Worm (Caenorhabditis elegans) whole organism, L2 larva: ENCODE measurements around the gene C04B4.5.

Experiments used
- alr-1 ChIP-seq: fragments of 150-350 bp; optimal IDR thresholded peaks from 2 replicates; lab custom pipeline; 2014; ENCODE audit warnings: missing biosample characterization, missing genetic modification characterization
- aly-2 ChIP-seq: fragments of 150-350 bp; optimal IDR thresholded peaks from 2 replicates; lab custom pipeline; 2014; ENCODE audit warnings: missing biosample characterization, missing genetic modification characterization
- dmd-4 ChIP-seq: sonication (generic microtip); optimal IDR thresholded peaks from 2 replicates; lab custom pipeline; 2017; ENCODE audit warnings: missing biosample characterization, missing genetic modification characterization
- elt-3 ChIP-seq: sonication (generic microtip); optimal IDR thresholded peaks from 2 replicates; lab custom pipeline; 2017; ENCODE audit warnings: missing biosample characterization, missing genetic modification characterization
- lin-11 ChIP-seq: fragments of 150-350 bp; sonication (generic microtip); optimal IDR thresholded peaks from 2 replicates; lab custom pipeline; 2014; ENCODE audit warnings: missing biosample characterization, missing genetic modification characterization, inconsistent platforms, mixed read lengths
- lsy-2 ChIP-seq, 2 experiments: fragments of 150-350 bp in 1 of 2; sonication (generic microtip) in 1 of 2; optimal IDR thresholded peaks; 2 replicates each; lab custom pipeline; 2014 to 2017; ENCODE audit warnings: missing biosample characterization in 2 of 2, missing genetic modification characterization in 2 of 2
- mab-5 ChIP-seq: fragments of 150-350 bp; optimal IDR thresholded peaks from 2 replicates; lab custom pipeline; 2014; ENCODE audit warnings: missing biosample characterization, missing genetic modification characterization
- nhr-11 ChIP-seq: fragments of 150-350 bp; optimal IDR thresholded peaks from 2 replicates; lab custom pipeline; 2014; ENCODE audit warnings: missing biosample characterization, missing genetic modification characterization
- skn-1 ChIP-seq: sonication (generic microtip); optimal IDR thresholded peaks from 2 replicates; lab custom pipeline; 2017; ENCODE audit warnings: missing biosample characterization, missing genetic modification characterization
- snpc-4 ChIP-seq: fragments of 150-350 bp; optimal IDR thresholded peaks from 2 replicates; lab custom pipeline; 2014; ENCODE audit warnings: missing biosample characterization, missing genetic modification characterization
- zag-1 ChIP-seq: fragments of 150-350 bp; optimal IDR thresholded peaks from 2 replicates; lab custom pipeline; 2014; ENCODE audit warnings: missing biosample characterization, missing genetic modification characterization
- ztf-11 ChIP-seq: sonication (generic microtip); optimal IDR thresholded peaks from 2 replicates; lab custom pipeline; 2017; ENCODE audit warnings: missing biosample characterization, missing genetic modification characterization

ce11 chrX:12299834-12300233 lies 11.7 kb upstream of the C04B4.5 start, which contains the start of gene W06D11.5:
- TF ChIP-seq nhr-11 (no peak), aly-2 (no peak), ztf-11 (tag; lab: Kevin White, UChicago) (no peak), elt-3 (tag; lab: Kevin White, UChicago) (no peak), skn-1 (tag; lab: Kevin White, UChicago) (no peak), lin-11 (tag; lab: Kevin White, UChicago) (no peak), alr-1 (tag; lab: Kevin White, UChicago) (no peak), mab-5 (tag; lab: Kevin White, UChicago) (no peak), lsy-2 (tag; optimal IDR thresholded peaks at IDR 0.05; lab: Kevin White, UChicago) (no peak), snpc-4 (tag; lab: Kevin White, UChicago) (no peak), dmd-4 (tag; lab: Kevin White, UChicago) (no peak), zag-1 (tag; lab: Kevin White, UChicago) (no peak)
